Worm (Caenorhabditis elegans): ENCODE measurements around the gene nid-1.

- no peak for TF ChIP-seq unc-62 (GFP tag; optimal IDR thresholded peaks at IDR 0.05)
- no peak for TF ChIP-seq nhr-11 (tag; optimal IDR thresholded peaks at IDR 0.05)
These were observed 44.4 kb downstream of the nid-1 start for ce11 chrV:12954261-12954660.
